ENCODE assay signal across 1 fruit fly cellular context in the genomic region with DNA sequence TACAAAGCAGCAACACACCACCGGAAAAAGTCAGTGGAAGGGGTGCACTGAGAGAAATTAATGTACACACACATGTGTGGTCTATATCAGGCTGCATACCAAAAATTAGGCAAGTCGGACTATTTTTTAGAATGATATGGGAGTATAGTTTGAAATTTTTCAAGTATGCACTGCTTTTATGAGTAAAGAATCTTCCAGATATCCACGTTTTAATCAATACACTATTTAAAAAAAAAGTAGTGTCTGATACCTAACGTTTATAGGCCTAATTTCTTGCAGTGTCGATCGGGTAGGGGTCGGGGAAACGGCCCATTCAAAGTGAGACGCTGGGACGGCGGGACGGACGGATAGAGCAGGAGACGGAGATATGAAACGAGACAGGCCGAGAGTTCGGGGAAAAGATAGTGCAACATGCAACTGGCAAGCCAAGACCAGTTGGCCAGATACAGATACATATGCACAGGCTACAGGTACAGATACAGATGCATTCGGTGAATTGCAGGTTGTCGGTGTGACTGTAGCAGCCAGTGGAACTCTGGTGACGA.
TF ChIP-seq lines count a peak whose summit lies in the region.

No protein-coding gene starts in this region.

TF ChIP-seq in whole organism, embryonic, 481 proteins besides CTCF, POLR2A, EP300 and RAD21 (continued from another document and continues in another):
- TF ChIP-seq stwl (tag; optimal IDR thresholded peaks at IDR 0.05; lab: Kevin White, UChicago) (peak; percentile 51), hbn (GFP tag; IDR thresholded peaks at IDR 0.05; lab: Robert Waterston, UW; ENCODE audit: partially characterized antibody) (no peak), CG17359 (tag; optimal IDR thresholded peaks at IDR 0.05; lab: Kevin White, UChicago) (peak; percentile 94), CG1529 (GFP tag; optimal IDR thresholded peaks at IDR 0.05; lab: Kevin White, UChicago) (peak; percentile 96), HmgD (GFP tag; optimal IDR thresholded peaks at IDR 0.05; lab: Kevin White, UChicago) (peak; percentile 84), D (optimal IDR thresholded peaks at IDR 0.05; lab: Kevin White, UChicago) (no peak), D (GFP tag; optimal IDR thresholded peaks at IDR 0.05; lab: Kevin White, UChicago) (peak; percentile 98), CG8388 (GFP tag; optimal IDR thresholded peaks at IDR 0.05; lab: Kevin White, UChicago) (peak; percentile 95), zen2 (GFP tag; IDR thresholded peaks at IDR 0.05; lab: Robert Waterston, UW; ENCODE audit: partially characterized antibody) (no peak), sd (tag; optimal IDR thresholded peaks at IDR 0.05; lab: Kevin White, UChicago) (peak; percentile 51), CG8281 (tag; optimal IDR thresholded peaks at IDR 0.05; lab: Kevin White, UChicago) (peak; percentile 79), CG11695 (GFP tag; IDR thresholded peaks at IDR 0.05; lab: Robert Waterston, UW) (peak; percentile 86), gro (GFP tag; optimal IDR thresholded peaks at IDR 0.05; lab: Kevin White, UChicago) (no peak), CG34376 (GFP tag; optimal IDR thresholded peaks at IDR 0.05; lab: Kevin White, UChicago) (peak; percentile 26), CG31441 (GFP tag; IDR thresholded peaks at IDR 0.05; lab: Robert Waterston, UW) (peak; percentile 98), CG1603 (tag; optimal IDR thresholded peaks at IDR 0.05; lab: Kevin White, UChicago) (peak; percentile 94), hb (GFP tag; IDR thresholded peaks at IDR 0.05; lab: Robert Waterston, UW; ENCODE audit: partially characterized antibody) (no peak), CG9609 (GFP tag; optimal IDR thresholded peaks at IDR 0.05; lab: Kevin White, UChicago) (peak; percentile 94), Hsf (GFP tag; optimal IDR thresholded peaks at IDR 0.05; lab: Kevin White, UChicago) (peak; percentile 95), CG7839 (tag; optimal IDR thresholded peaks at IDR 0.05; lab: Kevin White, UChicago) (peak; percentile 95), CG7987 (GFP tag; optimal IDR thresholded peaks at IDR 0.05; lab: Kevin White, UChicago) (peak; percentile 55), sqz (GFP tag; optimal IDR thresholded peaks at IDR 0.05; lab: Kevin White, UChicago) (peak; percentile 93), Dbx (GFP tag; IDR thresholded peaks at IDR 0.05; lab: Robert Waterston, UW) (no peak), chinmo (GFP tag; IDR thresholded peaks at IDR 0.05; lab: Robert Waterston, UW; ENCODE audit: partially characterized antibody) (no peak), pb (GFP tag; optimal IDR thresholded peaks at IDR 0.05; lab: Kevin White, UChicago) (peak; percentile 92), CG15269 (tag; optimal IDR thresholded peaks at IDR 0.05; lab: Kevin White, UChicago) (peak; percentile 86), CG14965 (GFP tag; optimal IDR thresholded peaks at IDR 0.05; lab: Kevin White, UChicago; ENCODE audit: borderline replicate concordance) (peak; percentile 68), C15 (GFP tag; IDR thresholded peaks at IDR 0.05; lab: Robert Waterston, UW) (no peak), so (GFP tag; IDR thresholded peaks at IDR 0.05; lab: Robert Waterston, UW) (peak; percentile 90), bsh (GFP tag; optimal IDR thresholded peaks at IDR 0.05; lab: Kevin White, UChicago) (peak; percentile 87 to 96), cg (GFP tag; optimal IDR thresholded peaks at IDR 0.05; lab: Kevin White, UChicago) (peak; percentile 69), Dad (GFP tag; optimal IDR thresholded peaks at IDR 0.05; lab: Kevin White, UChicago) (peak; percentile 91), CG7745 (tag; optimal IDR thresholded peaks at IDR 0.05; lab: Kevin White, UChicago) (peak; percentile 77), Adf1 (GFP tag; IDR thresholded peaks at IDR 0.05; lab: Robert Waterston, UW) (no peak), CG6683 (GFP tag; optimal IDR thresholded peaks at IDR 0.05; lab: Kevin White, UChicago) (peak; percentile 70), B-H2 (GFP tag; optimal IDR thresholded peaks at IDR 0.05; lab: Kevin White, UChicago) (no peak), CG12942 (GFP tag; optimal IDR thresholded peaks at IDR 0.05; lab: Kevin White, UChicago) (peak; percentile 91), ewg (GFP tag; optimal IDR thresholded peaks at IDR 0.05; lab: Kevin White, UChicago) (peak; percentile 90), CG2678 (tag; optimal IDR thresholded peaks at IDR 0.05; lab: Kevin White, UChicago) (peak; percentile 94), bigmax (GFP tag; optimal IDR thresholded peaks at IDR 0.05; lab: Kevin White, UChicago) (no peak), Ets65A (GFP tag; lab: Kevin White, UChicago) (peak; percentile 99), Vsx1 (GFP tag; optimal IDR thresholded peaks at IDR 0.05; lab: Kevin White, UChicago) (peak; percentile 82), CG13296 (GFP tag; optimal IDR thresholded peaks at IDR 0.05; lab: Kevin White, UChicago) (peak; percentile 76), Hr39 (optimal IDR thresholded peaks at IDR 0.05; lab: Kevin White, UChicago) (no peak), da (GFP tag; optimal IDR thresholded peaks at IDR 0.05; lab: Kevin White, UChicago) (peak; percentile 76), CG17361 (GFP tag; IDR thresholded peaks at IDR 0.05; lab: Robert Waterston, UW) (peak; percentile 97), slou (GFP tag; optimal IDR thresholded peaks at IDR 0.05; lab: Kevin White, UChicago) (peak; percentile 67), CG14014 (GFP tag; IDR thresholded peaks at IDR 0.05; lab: Robert Waterston, UW) (peak; percentile 43; the same call in 1 of the 2 replicates), CG10274 (GFP tag; optimal IDR thresholded peaks at IDR 0.05; lab: Kevin White, UChicago) (peak; percentile 75), cato (GFP tag; optimal IDR thresholded peaks at IDR 0.05; lab: Kevin White, UChicago; ENCODE audit: borderline replicate concordance) (peak; percentile 91), otp (GFP tag; IDR thresholded peaks at IDR 0.05; lab: Robert Waterston, UW) (peak; percentile 91), CG6689 (GFP tag; IDR thresholded peaks at IDR 0.05; lab: Robert Waterston, UW) (peak; percentile 95), pho (GFP tag; optimal IDR thresholded peaks at IDR 0.05; lab: Kevin White, UChicago) (peak; percentile 57), Oli (tag; optimal IDR thresholded peaks at IDR 0.05; lab: Kevin White, UChicago) (peak; percentile 96), CG2875 (GFP tag; optimal IDR thresholded peaks at IDR 0.05; lab: Kevin White, UChicago) (peak; percentile 92), CG9727 (GFP tag; optimal IDR thresholded peaks at IDR 0.05; lab: Kevin White, UChicago) (peak; percentile 98), ase (GFP tag; IDR thresholded peaks at IDR 0.05; lab: Robert Waterston, UW) (peak; percentile 88; the same call in 2 of the 3 replicates), danr (GFP tag; IDR thresholded peaks at IDR 0.05; lab: Robert Waterston, UW) (peak; percentile 77), CG13775 (GFP tag; optimal IDR thresholded peaks at IDR 0.05; lab: Kevin White, UChicago) (peak; percentile 92), CG16779 (GFP tag; IDR thresholded peaks at IDR 0.05; lab: Robert Waterston, UW) (no peak), CG4854 (GFP tag; optimal IDR thresholded peaks at IDR 0.05; lab: Kevin White, UChicago) (peak; percentile 85), CG4360 (GFP tag; IDR thresholded peaks at IDR 0.05; lab: Robert Waterston, UW) (peak; percentile 67), dan (GFP tag; IDR thresholded peaks at IDR 0.05; lab: Robert Waterston, UW) (peak; percentile 86), CG43689 (GFP tag; IDR thresholded peaks at IDR 0.05; lab: Robert Waterston, UW) (no peak), HmgZ (tag; optimal IDR thresholded peaks at IDR 0.05; lab: Kevin White, UChicago) (peak; percentile 84), CG12299 (tag; optimal IDR thresholded peaks at IDR 0.05; lab: Kevin White, UChicago) (peak; percentile 80), YL-1 (GFP tag; optimal IDR thresholded peaks at IDR 0.05; lab: Kevin White, UChicago) (peak; percentile 80), Antp (GFP tag; optimal IDR thresholded peaks at IDR 0.05; lab: Kevin White, UChicago) (peak; percentile 89), stc (GFP tag; IDR thresholded peaks at IDR 0.05; lab: Robert Waterston, UW) (peak; percentile 90), Doc3 (GFP tag; IDR thresholded peaks at IDR 0.05; lab: Robert Waterston, UW; ENCODE audit: partially characterized antibody) (no peak), CG30403 (GFP tag; optimal IDR thresholded peaks at IDR 0.05; lab: Kevin White, UChicago) (peak; percentile 94), NK7.1 (GFP tag; optimal IDR thresholded peaks at IDR 0.05; lab: Kevin White, UChicago) (peak; percentile 90), tll (GFP tag; optimal IDR thresholded peaks at IDR 0.05; lab: Kevin White, UChicago) (peak; percentile 85 to 93), prd (optimal IDR thresholded peaks at IDR 0.05; lab: Kevin White, UChicago) (no peak), prd (GFP tag; IDR thresholded peaks at IDR 0.05; lab: Robert Waterston, UW) (peak; percentile 98), org-1 (GFP tag; optimal IDR thresholded peaks at IDR 0.05; lab: Kevin White, UChicago) (peak; percentile 92), CG13123 (GFP tag; optimal IDR thresholded peaks at IDR 0.05; lab: Kevin White, UChicago) (peak; percentile 83), dpn (GFP tag; optimal IDR thresholded peaks at IDR 0.05; lab: Kevin White, UChicago) (peak; percentile 91 to 93), Elba2 (GFP tag; optimal IDR thresholded peaks at IDR 0.05; lab: Kevin White, UChicago) (peak; percentile 87), lbe (GFP tag; optimal IDR thresholded peaks at IDR 0.05; lab: Kevin White, UChicago) (no peak), Spps (tag; optimal IDR thresholded peaks at IDR 0.05; lab: Kevin White, UChicago) (peak; percentile 95), kay (GFP tag; optimal IDR thresholded peaks at IDR 0.05; lab: Kevin White, UChicago) (peak; percentile 83), Pdp1 (GFP tag; optimal IDR thresholded peaks at IDR 0.05; lab: Kevin White, UChicago) (peak; percentile 90), CG15479 (GFP tag; optimal IDR thresholded peaks at IDR 0.05; lab: Kevin White, UChicago) (peak; percentile 97), ara (GFP tag; IDR thresholded peaks at IDR 0.05; lab: Robert Waterston, UW) (peak; percentile 93), CG4820 (GFP tag; optimal IDR thresholded peaks at IDR 0.05; lab: Kevin White, UChicago) (peak; percentile 96), tup (GFP tag; optimal IDR thresholded peaks at IDR 0.05; lab: Kevin White, UChicago) (peak; percentile 71), CG9817 (tag; optimal IDR thresholded peaks at IDR 0.05; lab: Kevin White, UChicago) (peak; percentile 77), Gsc (GFP tag; IDR thresholded peaks at IDR 0.05; lab: Robert Waterston, UW) (peak; percentile 87), Hmr (GFP tag; optimal IDR thresholded peaks at IDR 0.05; lab: Kevin White, UChicago) (peak; percentile 59), CHES-1-like (GFP tag; optimal IDR thresholded peaks at IDR 0.05; lab: Kevin White, UChicago) (peak; percentile 89), sug (tag; optimal IDR thresholded peaks at IDR 0.05; lab: Kevin White, UChicago) (peak; percentile 67), Fer2 (tag; optimal IDR thresholded peaks at IDR 0.05; lab: Kevin White, UChicago) (peak; percentile 65), Dip2 (GFP tag; IDR thresholded peaks at IDR 0.05; lab: Robert Waterston, UW) (no peak), Chrac-16 (GFP tag; optimal IDR thresholded peaks at IDR 0.05; lab: Kevin White, UChicago) (peak; percentile 95), sna (GFP tag; IDR thresholded peaks at IDR 0.05; lab: Robert Waterston, UW; ENCODE audit: partially characterized antibody) (no peak), CG12104 (GFP tag; optimal IDR thresholded peaks at IDR 0.05; lab: Kevin White, UChicago) (peak; percentile 85), CG1602 (GFP tag; optimal IDR thresholded peaks at IDR 0.05; lab: Kevin White, UChicago) (peak; percentile 93), Stat92E (GFP tag; optimal IDR thresholded peaks at IDR 0.05; lab: Kevin White, UChicago) (peak in 1 of 3 experiments; percentile 97), vfl (GFP tag; optimal IDR thresholded peaks at IDR 0.05; lab: Kevin White, UChicago) (peak; percentile 66), rib (GFP tag; IDR thresholded peaks at IDR 0.05; lab: Robert Waterston, UW) (no peak), CkIIα-i1 (GFP tag; IDR thresholded peaks at IDR 0.05; lab: Robert Waterston, UW) (no peak), NC2α (GFP tag; optimal IDR thresholded peaks at IDR 0.05; lab: Kevin White, UChicago) (peak; percentile 93), sim (GFP tag; IDR thresholded peaks at IDR 0.05; lab: Robert Waterston, UW) (peak; percentile 86), onecut (GFP tag; IDR thresholded peaks at IDR 0.05; lab: Robert Waterston, UW) (peak; percentile 85), CG10147 (GFP tag; optimal IDR thresholded peaks at IDR 0.05; lab: Kevin White, UChicago) (peak; percentile 75), fd96Cb (tag; optimal IDR thresholded peaks at IDR 0.05; lab: Kevin White, UChicago) (peak; percentile 97), CG7372 (GFP tag; IDR thresholded peaks at IDR 0.05; lab: Robert Waterston, UW) (peak; percentile 79), CG12769 (tag; optimal IDR thresholded peaks at IDR 0.05; lab: Kevin White, UChicago) (peak; percentile 79), pita (GFP tag; optimal IDR thresholded peaks at IDR 0.05; lab: Kevin White, UChicago) (no peak), CG10979 (tag; optimal IDR thresholded peaks at IDR 0.05; lab: Kevin White, UChicago) (peak; percentile 98), CG4617 (GFP tag; optimal IDR thresholded peaks at IDR 0.05; lab: Kevin White, UChicago; ENCODE audit: borderline replicate concordance) (peak; percentile 76), BtbVII (GFP tag; optimal IDR thresholded peaks at IDR 0.05; lab: Kevin White, UChicago) (peak; percentile 79), emc (GFP tag; optimal IDR thresholded peaks at IDR 0.05; lab: Kevin White, UChicago) (peak; percentile 62), CG16815 (GFP tag; optimal IDR thresholded peaks at IDR 0.05; lab: Kevin White, UChicago) (peak; percentile 96), wdn (GFP tag; IDR thresholded peaks at IDR 0.05; lab: Robert Waterston, UW) (no peak), exex (tag; optimal IDR thresholded peaks at IDR 0.05; lab: Kevin White, UChicago) (peak; percentile 36), CG10654 (GFP tag; optimal IDR thresholded peaks at IDR 0.05; lab: Kevin White, UChicago) (peak; percentile 91), grn (GFP tag; optimal IDR thresholded peaks at IDR 0.05; lab: Kevin White, UChicago) (peak; percentile 49), lilli (GFP tag; optimal IDR thresholded peaks at IDR 0.05; lab: Kevin White, UChicago) (peak; percentile 85), CG12236 (GFP tag; optimal IDR thresholded peaks at IDR 0.05; lab: Kevin White, UChicago) (peak; percentile 93), CG32772 (GFP tag; IDR thresholded peaks at IDR 0.05; lab: Robert Waterston, UW) (peak; percentile 87), CG2889 (GFP tag; IDR thresholded peaks at IDR 0.05; lab: Robert Waterston, UW) (peak; percentile 70; the same call in 2 of the 3 replicates), unc-4 (GFP tag; IDR thresholded peaks at IDR 0.05; lab: Robert Waterston, UW; ENCODE audit: partially characterized antibody) (no peak)
